Worm (Caenorhabditis elegans) whole organism, early embryonic: ENCODE results near the gene F13A2.1.

Experiments used
- aly-1 ChIP-seq: sonication (generic microtip); optimal IDR thresholded peaks from 2 replicates; lab custom pipeline; 2016; ENCODE audit warnings: missing genetic modification characterization, missing compliant biosample characterization
- ama-1 ChIP-seq: fragments of 150-350 bp; optimal IDR thresholded peaks from 2 replicates; lab custom pipeline; 2014
- hnd-1 ChIP-seq: sonication (generic microtip); optimal IDR thresholded peaks from 2 replicates; lab custom pipeline; 2016; ENCODE audit warnings: missing genetic modification characterization, missing compliant biosample characterization
- tbx-37 ChIP-seq: fragments of 200-800 bp; sonication (Bioruptor generic); conservative IDR thresholded peaks from 2 replicates; pipeline ENCODE4 v1.3.6; 2022; ENCODE audit warnings: missing genetic modification reagents, missing genetic modification characterization, missing compliant biosample characterization

- TF ChIP-seq tbx-37 (GFP tag; lab: Robert Waterston, UW) = no peak
- TF ChIP-seq hnd-1 (tag; lab: Kevin White, UChicago) = no peak
- TF ChIP-seq ama-1 (lab: Kevin White, UChicago) = no peak
- TF ChIP-seq aly-1 (tag; lab: Kevin White, UChicago) = no peak
These were observed 7.6 kb downstream of the F13A2.1 start, which contains the start of gene neg-1 for ce11 chrV:4374625-4375024.
